Worm (Caenorhabditis elegans): ENCODE data around the gene snpc-3.1.

DNA sequence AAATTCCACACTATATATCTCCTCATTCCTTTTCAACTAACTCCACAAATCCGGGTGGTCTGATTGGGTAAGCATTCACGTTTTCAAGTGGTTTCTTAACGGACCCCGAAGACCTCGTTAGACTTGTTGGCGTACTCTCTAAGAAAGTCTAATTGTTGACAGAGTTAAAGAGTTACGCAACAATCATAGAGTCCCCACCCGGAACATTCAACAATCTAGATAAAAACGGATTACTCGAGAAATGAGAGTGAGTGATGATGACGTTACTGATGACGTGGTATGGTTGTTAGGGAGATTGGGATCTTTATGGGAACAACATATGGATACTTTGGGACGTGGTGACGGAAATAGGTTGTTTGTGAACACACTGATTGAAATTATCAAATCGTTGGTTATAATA lies 16.6 kb upstream of the snpc-3.1 start:
- TF ChIP-seq unc-62 (GFP tag; optimal IDR thresholded peaks at IDR 0.05): no peak
- no peak for TF ChIP-seq elt-3 (tag; optimal IDR thresholded peaks at IDR 0.05)
- TF ChIP-seq tbx-8 (GFP tag; optimal IDR thresholded peaks at IDR 0.05): no peak
- TF ChIP-seq blmp-1 (tag; optimal IDR thresholded peaks at IDR 0.05): no peak
